Worm (Caenorhabditis elegans): ENCODE measurements around the gene his-35.
A peak's percentile ranks its signal among the peaks of the same experiment; 100 is the strongest.

his-35 gene

ce11 chrV:9546042-9546581 is 1.0 kb upstream of the his-35 start, which contains the start of gene C50F4.6:
C50F4.6 (plus strand) TSS chrV:9546092.
- TF ChIP-seq hlh-6 (tag; optimal IDR thresholded peaks at IDR 0.05) (no peak), pros-1 (tag; optimal IDR thresholded peaks at IDR 0.05) (no peak), dmd-4 (tag; optimal IDR thresholded peaks at IDR 0.05; ENCODE audit: borderline replicate concordance) (no peak), tbx-2 (tag; optimal IDR thresholded peaks at IDR 0.05) (no peak), tbx-7 (tag; optimal IDR thresholded peaks at IDR 0.05) (no peak), npax-4 (tag; optimal IDR thresholded peaks at IDR 0.05) (no peak), nfya-1 (tag; optimal IDR thresholded peaks at IDR 0.05) (peak; percentile 22)

ce11 chrV:9544176-9544632 is 884 bp downstream of the his-35 start, which contains the start of gene mdf-1:
mdf-1 (minus strand) TSS chrV:9544226.
- peak; percentile 22 for TF ChIP-seq sox-4 (tag; optimal IDR thresholded peaks at IDR 0.05)
- TF ChIP-seq ceh-31 (tag; optimal IDR thresholded peaks at IDR 0.05): peak; percentile 42
- TF ChIP-seq pax-1 (tag; optimal IDR thresholded peaks at IDR 0.05): peak; percentile 21
- peak; percentile 6 for TF ChIP-seq ceh-2 (tag; optimal IDR thresholded peaks at IDR 0.05)
- peak; percentile 2 for TF ChIP-seq che-1 (tag; optimal IDR thresholded peaks at IDR 0.05)
- TF ChIP-seq lin-11 (tag; optimal IDR thresholded peaks at IDR 0.05): no peak
- TF ChIP-seq unc-3 (GFP tag; conservative IDR thresholded peaks at IDR 0.05): 0 out of 2 replicates have a peak, but pooled peaks have one; percentile 6
- no peak for TF ChIP-seq unc-3 (tag; optimal IDR thresholded peaks at IDR 0.05)
- no peak for TF ChIP-seq rnt-1 (tag; optimal IDR thresholded peaks at IDR 0.05)
- TF ChIP-seq ref-2 (tag; optimal IDR thresholded peaks at IDR 0.05): peak; percentile 7
- peak; percentile 25 for TF ChIP-seq unc-42 (tag; optimal IDR thresholded peaks at IDR 0.05)
- TF ChIP-seq eyg-1 (tag; optimal IDR thresholded peaks at IDR 0.05): no peak
- peak; percentile 31 for TF ChIP-seq pat-9 (tag; optimal IDR thresholded peaks at IDR 0.05)
- TF ChIP-seq nfya-1 (tag; optimal IDR thresholded peaks at IDR 0.05): peak; percentile 69
- no peak for TF ChIP-seq hlh-6 (tag; optimal IDR thresholded peaks at IDR 0.05)
- TF ChIP-seq K09A11.1 (tag; optimal IDR thresholded peaks at IDR 0.05; ENCODE audit: insufficient read depth): peak; percentile 62
- TF ChIP-seq ceh-14 (tag; optimal IDR thresholded peaks at IDR 0.05): peak; percentile 50
- TF ChIP-seq unc-86 (tag; optimal IDR thresholded peaks at IDR 0.05): peak; percentile 25
- TF ChIP-seq ceh-34 (tag; optimal IDR thresholded peaks at IDR 0.05): peak; percentile 14
- TF ChIP-seq tbx-2 (tag; optimal IDR thresholded peaks at IDR 0.05): peak; percentile 73
- TF ChIP-seq ceh-18 (tag; optimal IDR thresholded peaks at IDR 0.05): peak; percentile 31
- peak; percentile 16 for TF ChIP-seq K02D7.2 (tag; optimal IDR thresholded peaks at IDR 0.05)
- peak; percentile 50 for TF ChIP-seq elt-2 (tag; optimal IDR thresholded peaks at IDR 0.05)
- TF ChIP-seq ceh-19 (GFP tag; optimal IDR thresholded peaks at IDR 0.05): no peak

ce11 chrV:9541506-9541905 is 3.6 kb downstream of the his-35 start, which contains the start of gene C50F4.16:
C50F4.16 (minus strand) TSS chrV:9541606.
- TF ChIP-seq unc-55 (GFP tag; optimal IDR thresholded peaks at IDR 0.05) (no peak), Y22D7AL.16 (tag; optimal IDR thresholded peaks at IDR 0.05) (no peak), hlh-13 (GFP tag; optimal IDR thresholded peaks at IDR 0.05) (no peak), ceh-2 (tag; optimal IDR thresholded peaks at IDR 0.05) (no peak), fkh-10 (GFP tag; optimal IDR thresholded peaks at IDR 0.05) (no peak), hlh-6 (tag; optimal IDR thresholded peaks at IDR 0.05) (no peak), fkh-6 (tag; optimal IDR thresholded peaks at IDR 0.05) (no peak), gmeb-2 (tag; optimal IDR thresholded peaks at IDR 0.05) (no peak), hlh-15 (tag; optimal IDR thresholded peaks at IDR 0.05) (no peak)

- no peak for TF ChIP-seq C38D4.7 (GFP tag; optimal IDR thresholded peaks at IDR 0.05)
- no peak for TF ChIP-seq ceh-24 (tag; optimal IDR thresholded peaks at IDR 0.05)
- no peak for TF ChIP-seq hlh-15 (tag; optimal IDR thresholded peaks at IDR 0.05)
- TF ChIP-seq elt-4 (tag; optimal IDR thresholded peaks at IDR 0.05): no peak
- no peak for TF ChIP-seq ceh-22 (tag; optimal IDR thresholded peaks at IDR 0.05)
- TF ChIP-seq ref-2 (tag; optimal IDR thresholded peaks at IDR 0.05): no peak
- no peak for TF ChIP-seq ceh-34 (tag; optimal IDR thresholded peaks at IDR 0.05)
- no peak for TF ChIP-seq ceh-18 (tag; optimal IDR thresholded peaks at IDR 0.05)
- no peak for TF ChIP-seq Y22D7AL.16 (tag; optimal IDR thresholded peaks at IDR 0.05)
- no peak for TF ChIP-seq ets-4 (tag; optimal IDR thresholded peaks at IDR 0.05)
- no peak for TF ChIP-seq npax-4 (tag; optimal IDR thresholded peaks at IDR 0.05)
- TF ChIP-seq rnt-1 (tag; optimal IDR thresholded peaks at IDR 0.05): no peak
- no peak for TF ChIP-seq ama-1 (optimal IDR thresholded peaks at IDR 0.05)
- TF ChIP-seq madf-2 (tag; optimal IDR thresholded peaks at IDR 0.05): no peak
- no peak for TF ChIP-seq hlh-8 (tag; optimal IDR thresholded peaks at IDR 0.05)
Observed at ce11 chrV:9539638-9540037, 5.5 kb downstream of the his-35 start, which contains the start of gene C50F4.12. C50F4.12 (minus strand) TSS chrV:9539738.
